Fruit fly (Drosophila melanogaster): ENCODE data around the gene CG5131.

Gene CG5131

DNA sequence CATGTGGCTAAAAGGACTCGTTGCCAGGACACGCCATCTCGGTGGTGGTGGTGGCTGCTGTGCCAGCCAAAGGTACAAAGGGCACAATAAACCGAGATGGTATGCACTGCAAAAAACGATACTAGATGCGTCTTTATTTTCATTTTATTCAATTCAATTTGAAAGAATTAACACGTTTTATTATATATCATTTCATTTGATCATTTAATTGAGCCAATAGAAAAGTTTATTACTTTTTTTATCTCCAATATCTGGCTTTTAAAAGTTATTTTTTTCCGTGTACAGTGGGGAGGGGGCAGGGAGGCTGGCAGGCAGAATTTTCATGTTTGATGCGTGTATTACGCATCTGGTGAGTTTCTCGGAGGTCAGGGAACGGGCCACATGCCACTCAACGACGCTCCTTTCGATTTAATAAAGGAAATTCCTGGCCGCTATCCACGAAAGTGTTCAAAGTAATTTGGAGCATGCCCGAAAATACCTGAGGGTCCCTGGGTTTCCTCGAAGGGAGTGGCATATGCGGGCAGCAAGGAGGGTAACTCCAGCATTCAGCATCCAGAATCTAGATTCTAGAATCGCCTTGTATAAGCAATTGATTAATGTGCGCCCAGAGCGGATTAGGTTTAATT lies 29.9 kb downstream of the CG5131 start (continued):
- peak; percentile 54 for TF ChIP-seq CG31388 (GFP tag; optimal IDR thresholded peaks at IDR 0.05)
- TF ChIP-seq CG13624 (GFP tag; optimal IDR thresholded peaks at IDR 0.05) = no peak
- peak; percentile 85 for TF ChIP-seq CG9817 (tag; optimal IDR thresholded peaks at IDR 0.05)
- 0 out of 2 replicates have a peak, but pooled peaks have one; percentile 8 for TF ChIP-seq Dip2 (GFP tag; IDR thresholded peaks at IDR 0.05)
- TF ChIP-seq sima (GFP tag; optimal IDR thresholded peaks at IDR 0.05) = peak; percentile 35
- peak; percentile 65; the same call in 1 of the 2 replicates for TF ChIP-seq rib (GFP tag; IDR thresholded peaks at IDR 0.05)
- TF ChIP-seq CG11456 (GFP tag; IDR thresholded peaks at IDR 0.05) = peak; percentile 60; the same call in 2 of the 3 replicates
- no peak for TF ChIP-seq lbe (GFP tag; optimal IDR thresholded peaks at IDR 0.05)
- TF ChIP-seq CG6683 (GFP tag; optimal IDR thresholded peaks at IDR 0.05) = peak; percentile 85
- TF ChIP-seq dimm (GFP tag; IDR thresholded peaks at IDR 0.05) = peak; percentile 70
- peak; percentile 77 for TF ChIP-seq CG11093 (GFP tag; IDR thresholded peaks at IDR 0.05)
- no peak for TF ChIP-seq pita (GFP tag; optimal IDR thresholded peaks at IDR 0.05)
- peak; percentile 84 for TF ChIP-seq CG10209 (GFP tag; optimal IDR thresholded peaks at IDR 0.05)
- peak; percentile 48; the same call in 2 of the 4 replicates for TF ChIP-seq Gug (GFP tag; IDR thresholded peaks at IDR 0.05)
- peak; percentile 83 for TF ChIP-seq Ptx1 (GFP tag; IDR thresholded peaks at IDR 0.05)
- TF ChIP-seq CG9437 (GFP tag; optimal IDR thresholded peaks at IDR 0.05) = peak; percentile 72
- peak; percentile 72 for TF ChIP-seq Camta (GFP tag; optimal IDR thresholded peaks at IDR 0.05)
- peak; percentile 91 for TF ChIP-seq zen (tag; optimal IDR thresholded peaks at IDR 0.05)
- TF ChIP-seq Sox102F (GFP tag; optimal IDR thresholded peaks at IDR 0.05) = peak; percentile 86
- TF ChIP-seq Myb (GFP tag; optimal IDR thresholded peaks at IDR 0.05) = no peak
- TF ChIP-seq NK7.1 (GFP tag; optimal IDR thresholded peaks at IDR 0.05) = peak; percentile 57
- peak; percentile 80 for TF ChIP-seq Atf6 (GFP tag; IDR thresholded peaks at IDR 0.05)
- TF ChIP-seq Opbp (GFP tag; IDR thresholded peaks at IDR 0.05; ENCODE audit: partially characterized antibody) = no peak
- TF ChIP-seq ATbp (GFP tag; optimal IDR thresholded peaks at IDR 0.05) = peak; percentile 89
- TF ChIP-seq Dip3 (GFP tag; optimal IDR thresholded peaks at IDR 0.05) = peak; percentile 21
- TF ChIP-seq CG3163 (GFP tag; optimal IDR thresholded peaks at IDR 0.05) = peak; percentile 32
- TF ChIP-seq CG16779 (GFP tag; IDR thresholded peaks at IDR 0.05) = peak; percentile 37; the same call in 1 of the 2 replicates
- TF ChIP-seq Bteb2 (GFP tag; optimal IDR thresholded peaks at IDR 0.05) = no peak
- TF ChIP-seq CG17568 (GFP tag; optimal IDR thresholded peaks at IDR 0.05) = no peak
- TF ChIP-seq p53 (GFP tag; optimal IDR thresholded peaks at IDR 0.05) = no peak
- TF ChIP-seq CG8388 (GFP tag; optimal IDR thresholded peaks at IDR 0.05) = peak; percentile 89
- TF ChIP-seq abd-A (tag; optimal IDR thresholded peaks at IDR 0.05) = peak; percentile 89
- peak; percentile 38 for TF ChIP-seq CG17612 (GFP tag; IDR thresholded peaks at IDR 0.05)
- peak; percentile 58 for TF ChIP-seq CHES-1-like (GFP tag; optimal IDR thresholded peaks at IDR 0.05)
- TF ChIP-seq hkb (optimal IDR thresholded peaks at IDR 0.05) = no peak
- TF ChIP-seq hkb (GFP tag; IDR thresholded peaks at IDR 0.05) = peak; percentile 89
- no peak for TF ChIP-seq Hmx (GFP tag; optimal IDR thresholded peaks at IDR 0.05)
- TF ChIP-seq NC2α (GFP tag; optimal IDR thresholded peaks at IDR 0.05) = peak; percentile 66
- TF ChIP-seq CG12155 (GFP tag; optimal IDR thresholded peaks at IDR 0.05) = peak; percentile 73
- TF ChIP-seq trh (GFP tag; optimal IDR thresholded peaks at IDR 0.05) = peak; percentile 2

DNA sequence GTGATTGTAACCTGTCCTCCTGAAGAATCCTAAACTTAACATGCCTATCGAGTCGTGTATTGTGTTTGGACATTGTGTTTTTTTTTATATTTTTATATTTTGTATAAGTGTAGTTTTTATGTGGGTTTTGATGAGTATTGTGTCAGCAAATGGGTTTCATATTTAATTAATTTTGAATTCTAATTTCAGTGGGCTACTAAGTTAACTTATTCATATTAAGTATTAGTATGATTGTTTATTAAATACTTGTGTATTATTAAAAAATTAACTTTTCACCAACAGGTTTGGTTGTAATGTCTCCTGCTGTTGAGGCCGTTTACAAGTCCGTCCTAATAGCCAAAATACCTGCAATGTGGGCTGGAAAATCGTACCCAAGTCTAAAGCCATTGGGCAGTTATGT lies 40.1 kb downstream of the CG5131 start, which contains the start of gene CG15143:
TSS of gene CG15143 (minus strand) at position 101 of the 400 bp plus-strand sequence.
- no peak for TF ChIP-seq stwl (tag; optimal IDR thresholded peaks at IDR 0.05)
- no peak for TF ChIP-seq sug (tag; optimal IDR thresholded peaks at IDR 0.05)
- no peak for TF ChIP-seq CG1647 (GFP tag; optimal IDR thresholded peaks at IDR 0.05)
- TF ChIP-seq corto (GFP tag; optimal IDR thresholded peaks at IDR 0.05) = no peak
- TF ChIP-seq CG8924 (tag; optimal IDR thresholded peaks at IDR 0.05) = no peak
- TF ChIP-seq ind (GFP tag; optimal IDR thresholded peaks at IDR 0.05) = no peak
- TF ChIP-seq CG12219 (GFP tag; optimal IDR thresholded peaks at IDR 0.05) = no peak
- TF ChIP-seq bbx (GFP tag; IDR thresholded peaks at IDR 0.05; ENCODE audit: partially characterized antibody) = no peak
- TF ChIP-seq zen (tag; optimal IDR thresholded peaks at IDR 0.05) = no peak
- TF ChIP-seq dmrt11E (tag; optimal IDR thresholded peaks at IDR 0.05) = no peak
- no peak for TF ChIP-seq tin (GFP tag; optimal IDR thresholded peaks at IDR 0.05)
- no peak for TF ChIP-seq CG31224 (GFP tag; IDR thresholded peaks at IDR 0.05)
- TF ChIP-seq Spps (tag; optimal IDR thresholded peaks at IDR 0.05) = no peak
- TF ChIP-seq da (GFP tag; optimal IDR thresholded peaks at IDR 0.05) = no peak
- TF ChIP-seq CG3163 (GFP tag; optimal IDR thresholded peaks at IDR 0.05) = no peak
